Worm (Caenorhabditis elegans) whole organism, L2 larva: ENCODE data around the gene emb-30.

ENCODE experiments used
- C34F6.9 ChIP-seq: fragments of 150-350 bp; optimal IDR thresholded peaks from 2 replicates; lab custom pipeline; 2014; ENCODE audit warnings: missing biosample characterization, missing genetic modification characterization
- F13H6.1 ChIP-seq: sonication (generic microtip); optimal IDR thresholded peaks from 2 replicates; lab custom pipeline; 2016; ENCODE audit warnings: missing genetic modification characterization, missing compliant biosample characterization
- R02D3.7 ChIP-seq: fragments of 150-350 bp; optimal IDR thresholded peaks from 2 replicates; lab custom pipeline; 2014; ENCODE audit warnings: missing biosample characterization, missing genetic modification characterization
- ZK546.5 ChIP-seq: sonication (generic microtip); optimal IDR thresholded peaks from 2 replicates; lab custom pipeline; 2017; ENCODE audit warnings: missing biosample characterization, missing genetic modification characterization
- alr-1 ChIP-seq: fragments of 150-350 bp; optimal IDR thresholded peaks from 2 replicates; lab custom pipeline; 2014; ENCODE audit warnings: missing biosample characterization, missing genetic modification characterization
- ama-1 ChIP-seq: fragments of 150-350 bp; optimal IDR thresholded peaks from 2 replicates; lab custom pipeline; 2018; ENCODE audit warnings: inconsistent platforms
- ceh-16 ChIP-seq: fragments of 150-350 bp; optimal IDR thresholded peaks from 2 replicates; lab custom pipeline; 2014; ENCODE audit warnings: missing biosample characterization, missing genetic modification characterization
- ceh-82 ChIP-seq: fragments of 150-350 bp; optimal IDR thresholded peaks from 2 replicates; lab custom pipeline; 2014; ENCODE audit warnings: missing biosample characterization, missing genetic modification characterization
- crh-2 ChIP-seq: sonication (generic microtip); optimal IDR thresholded peaks from 2 replicates; lab custom pipeline; 2017; ENCODE audit warnings: missing biosample characterization, missing genetic modification characterization
- dmd-4 ChIP-seq: sonication (generic microtip); optimal IDR thresholded peaks from 2 replicates; lab custom pipeline; 2017; ENCODE audit warnings: missing biosample characterization, missing genetic modification characterization
- egl-27 ChIP-seq: sonication (generic microtip); optimal IDR thresholded peaks from 3 replicates; lab custom pipeline; 2017; ENCODE audit warnings: missing biosample characterization, missing genetic modification reagents, missing genetic modification characterization
- elt-1 ChIP-seq: fragments of 150-350 bp; optimal IDR thresholded peaks from 2 replicates; lab custom pipeline; 2014; ENCODE audit warnings: missing biosample characterization, missing genetic modification characterization
- elt-3 ChIP-seq: sonication (generic microtip); optimal IDR thresholded peaks from 2 replicates; lab custom pipeline; 2017; ENCODE audit warnings: missing biosample characterization, missing genetic modification characterization
- fos-1 ChIP-seq: fragments of 150-350 bp; optimal IDR thresholded peaks from 2 replicates; lab custom pipeline; 2014; ENCODE audit warnings: missing biosample characterization, missing genetic modification characterization
- lin-11 ChIP-seq: fragments of 150-350 bp; sonication (generic microtip); optimal IDR thresholded peaks from 2 replicates; lab custom pipeline; 2014; ENCODE audit warnings: missing biosample characterization, missing genetic modification characterization, inconsistent platforms, mixed read lengths
- lin-13 ChIP-seq: fragments of 150-350 bp; optimal IDR thresholded peaks from 2 replicates; lab custom pipeline; 2014; ENCODE audit warnings: missing biosample characterization, missing genetic modification reagents, missing genetic modification characterization
- lin-39 ChIP-seq: fragments of 150-350 bp; optimal IDR thresholded peaks from 2 replicates; lab custom pipeline; 2014; ENCODE audit warnings: missing biosample characterization, missing genetic modification reagents, missing genetic modification characterization
- mab-5 ChIP-seq: fragments of 150-350 bp; optimal IDR thresholded peaks from 2 replicates; lab custom pipeline; 2014; ENCODE audit warnings: missing biosample characterization, missing genetic modification characterization
- mbf-1 ChIP-seq: sonication (generic microtip); optimal IDR thresholded peaks from 2 replicates; lab custom pipeline; 2017; ENCODE audit warnings: missing biosample characterization, missing genetic modification characterization
- mdl-1 ChIP-seq, 2 experiments: fragments of 150-350 bp in 1 of 2; sonication (generic microtip) in 1 of 2; optimal IDR thresholded peaks; 2 replicates each; lab custom pipeline; 2017; ENCODE audit warnings: missing biosample characterization in 2 of 2, missing genetic modification characterization in 2 of 2
- nhr-129 ChIP-seq: fragments of 150-350 bp; optimal IDR thresholded peaks from 2 replicates; lab custom pipeline; 2014; ENCODE audit warnings: missing biosample characterization, missing genetic modification characterization
- nhr-237 ChIP-seq: fragments of 150-350 bp; optimal IDR thresholded peaks from 2 replicates; lab custom pipeline; 2014; ENCODE audit warnings: missing biosample characterization, missing genetic modification characterization
- nhr-6 ChIP-seq: fragments of 150-350 bp; optimal IDR thresholded peaks from 2 replicates; lab custom pipeline; 2014; ENCODE audit warnings: missing biosample characterization, missing genetic modification characterization
- nhr-77 ChIP-seq: fragments of 150-350 bp; optimal IDR thresholded peaks from 2 replicates; lab custom pipeline; 2014; ENCODE audit warnings: missing biosample characterization, missing genetic modification characterization
- skn-1 ChIP-seq: sonication (generic microtip); optimal IDR thresholded peaks from 2 replicates; lab custom pipeline; 2017; ENCODE audit warnings: missing biosample characterization, missing genetic modification characterization
- sma-3 ChIP-seq: sonication (generic microtip); optimal IDR thresholded peaks from 2 replicates; lab custom pipeline; 2016; ENCODE audit warnings: missing genetic modification reagents, missing genetic modification characterization, missing compliant biosample characterization
- sma-9 ChIP-seq, 2 experiments: fragments of 150-350 bp in 1 of 2; sonication (generic microtip) in 1 of 2; optimal IDR thresholded peaks; 2 replicates each; lab custom pipeline; 2014 to 2016; ENCODE audit warnings: missing genetic modification characterization in 2 of 2, mild to moderate bottlenecking in 1 of 2, missing biosample characterization in 1 of 2, missing compliant biosample characterization in 1 of 2, missing genetic modification reagents in 1 of 2, moderate library complexity in 1 of 2
- snpc-4 ChIP-seq: fragments of 150-350 bp; optimal IDR thresholded peaks from 2 replicates; lab custom pipeline; 2014; ENCODE audit warnings: missing biosample characterization, missing genetic modification characterization
- unc-55 ChIP-seq: fragments of 150-350 bp; sonication (generic microtip); optimal IDR thresholded peaks from 3 replicates; lab custom pipeline; 2014; ENCODE audit warnings: missing biosample characterization, missing genetic modification reagents, missing genetic modification characterization
- unc-62 ChIP-seq: fragments of 150-350 bp; optimal IDR thresholded peaks from 2 replicates; lab custom pipeline; 2014; ENCODE audit warnings: missing biosample characterization, missing genetic modification reagents, missing genetic modification characterization
- zag-1 ChIP-seq: fragments of 150-350 bp; optimal IDR thresholded peaks from 2 replicates; lab custom pipeline; 2014; ENCODE audit warnings: missing biosample characterization, missing genetic modification characterization
- ztf-1 ChIP-seq: fragments of 200-800 bp; sonication (Bioruptor generic); conservative IDR thresholded peaks from 2 replicates; pipeline ENCODE4 v1.3.6; 2022; ENCODE audit warnings: missing genetic modification characterization, missing compliant biosample characterization
- ztf-11 ChIP-seq: sonication (generic microtip); optimal IDR thresholded peaks from 2 replicates; lab custom pipeline; 2017; ENCODE audit warnings: missing biosample characterization, missing genetic modification characterization
- ztf-4 ChIP-seq: fragments of 150-350 bp; optimal IDR thresholded peaks from 2 replicates; lab custom pipeline; 2014; ENCODE audit warnings: missing biosample characterization, missing genetic modification characterization

Gene emb-30

ce11 chrIII:9482423-9482993, 41.2 kb upstream of the emb-30 start:
- TF ChIP-seq lin-11 (no peak), F13H6.1 (tag; lab: Kevin White, UChicago) (no peak), skn-1 (tag; lab: Kevin White, UChicago) (no peak), unc-55 (GFP tag; lab: Kevin White, UChicago) (no peak), ztf-11 (no peak), ceh-82 (tag; lab: Kevin White, UChicago) (no peak), fos-1 (tag; lab: Kevin White, UChicago) (peak; percentile 48), mbf-1 (no peak), mdl-1 (tag; optimal IDR thresholded peaks at IDR 0.05; lab: Kevin White, UChicago) (no peak), C34F6.9 (tag; lab: Kevin White, UChicago) (peak; percentile 13), nhr-129 (tag; lab: Kevin White, UChicago) (peak; percentile 29), nhr-6 (no peak), unc-62 (GFP tag; lab: Kevin White, UChicago) (no peak), nhr-237 (tag; lab: Kevin White, UChicago) (no peak), ztf-4 (tag; lab: Kevin White, UChicago) (no peak), lin-39 (tag; lab: Kevin White, UChicago) (no peak), ztf-1 (GFP tag; lab: Robert Waterston, UW) (no peak), lin-13 (no peak), ama-1 (no peak)

ce11 chrIII:9476564-9476963, 35.3 kb upstream of the emb-30 start:
- peak; percentile 81 for TF ChIP-seq fos-1 (tag; lab: Kevin White, UChicago)
- no peak for TF ChIP-seq ztf-1 (GFP tag; lab: Robert Waterston, UW)
- TF ChIP-seq, all 48 proteins: peak for 1

- TF ChIP-seq crh-2 (tag; lab: Kevin White, UChicago) = peak; percentile 48
- peak; percentile 21 for TF ChIP-seq sma-9 (GFP tag; optimal IDR thresholded peaks at IDR 0.05; lab: Kevin White, UChicago)
- no peak for TF ChIP-seq sma-9 (tag; optimal IDR thresholded peaks at IDR 0.05; lab: Kevin White, UChicago)
- no peak for TF ChIP-seq ztf-4 (tag; lab: Kevin White, UChicago)
- TF ChIP-seq sma-3 (GFP tag; lab: Kevin White, UChicago) = peak; percentile 47
- TF ChIP-seq fos-1 (tag; lab: Kevin White, UChicago) = peak; percentile 91
- TF ChIP-seq ceh-16 = no peak
These were observed 33.2 kb upstream of the emb-30 start for ce11 chrIII:9474501-9474900.

ce11 chrIII:9472464-9472863, 31.2 kb upstream of the emb-30 start:
- TF ChIP-seq fos-1 (tag; lab: Kevin White, UChicago) (peak; percentile 63), lin-13 (no peak), ztf-1 (GFP tag; lab: Robert Waterston, UW) (no peak), dmd-4 (tag; lab: Kevin White, UChicago) (no peak)

DNA sequence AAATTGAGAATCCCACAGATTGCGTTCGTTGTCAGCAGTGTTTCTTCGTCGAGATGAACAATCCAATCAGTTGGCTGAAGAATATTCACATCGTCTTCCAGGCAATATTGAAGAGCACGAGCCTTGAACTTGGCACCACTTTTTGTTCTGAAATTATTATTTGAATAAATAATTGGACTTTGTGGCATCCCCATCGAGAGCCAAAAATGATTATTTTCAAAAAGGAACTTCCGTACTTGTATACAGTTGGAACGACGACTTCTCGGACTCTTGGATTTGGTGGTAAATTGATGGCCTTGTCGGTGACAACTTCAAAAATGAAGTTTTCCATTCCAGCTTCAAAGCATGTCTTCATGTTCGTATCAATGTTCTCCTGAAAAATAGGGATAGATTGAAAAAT, 30.7 kb upstream of the emb-30 start:
- no peak for TF ChIP-seq crh-2 (tag; lab: Kevin White, UChicago)
- no peak for TF ChIP-seq mab-5 (tag; lab: Kevin White, UChicago)
- no peak for TF ChIP-seq elt-1 (tag; lab: Kevin White, UChicago)
- TF ChIP-seq elt-3 (tag; lab: Kevin White, UChicago) = no peak
- TF ChIP-seq R02D3.7 = no peak
- TF ChIP-seq ztf-4 (tag; lab: Kevin White, UChicago) = no peak
- no peak for TF ChIP-seq zag-1 (tag; lab: Kevin White, UChicago)
- TF ChIP-seq ZK546.5 (tag; lab: Kevin White, UChicago) = no peak
- no peak for TF ChIP-seq dmd-4 (tag; lab: Kevin White, UChicago)
- no peak for TF ChIP-seq alr-1
- no peak for TF ChIP-seq ceh-82 (tag; lab: Kevin White, UChicago)
- TF ChIP-seq nhr-6 = no peak
- TF ChIP-seq egl-27 (tag; lab: Kevin White, UChicago) = no peak
- TF ChIP-seq unc-62 (GFP tag; lab: Kevin White, UChicago) = no peak
- no peak for TF ChIP-seq snpc-4

- TF ChIP-seq elt-1 (tag; lab: Kevin White, UChicago) = no peak
- TF ChIP-seq fos-1 (tag; lab: Kevin White, UChicago) = no peak
- no peak for TF ChIP-seq nhr-77 (tag; lab: Kevin White, UChicago)
- no peak for TF ChIP-seq nhr-129 (tag; lab: Kevin White, UChicago)
- TF ChIP-seq elt-3 (tag; lab: Kevin White, UChicago) = no peak
- TF ChIP-seq ztf-4 (tag; lab: Kevin White, UChicago) = no peak
- TF ChIP-seq dmd-4 (tag; lab: Kevin White, UChicago) = no peak
- TF ChIP-seq F13H6.1 (tag; lab: Kevin White, UChicago) = no peak
- TF ChIP-seq, all 48 proteins: peak for 0
These were observed 26.6 kb upstream of the emb-30 start, which contains the start of gene tag-342 for ce11 chrIII:9467857-9468256. Gene tag-342 (plus strand): TSS chrIII:9468157.
